Worm (Caenorhabditis elegans): ENCODE measurements around the gene B0564.2.

The B0564.2 gene

DNA sequence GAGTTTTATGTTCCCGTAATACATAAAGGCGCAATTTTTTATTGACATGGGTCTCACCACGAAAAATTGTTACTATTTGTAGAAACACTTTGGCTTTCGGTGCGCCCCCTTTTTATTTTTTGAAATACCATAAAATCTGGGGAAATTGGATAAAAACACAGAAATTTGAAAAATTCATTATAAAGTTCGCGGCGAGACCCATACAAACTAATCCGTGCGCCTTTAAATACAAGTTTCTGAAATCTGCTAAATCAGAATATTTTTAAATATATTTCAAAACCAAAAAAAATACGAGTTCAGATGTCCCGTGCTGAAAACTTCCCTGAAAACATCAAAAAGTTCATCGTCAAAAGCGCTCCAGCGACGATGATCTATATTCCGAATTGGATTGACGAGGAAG is at the start of gene B0564.2:
TSS of gene B0564.2 (plus strand) at position 301 of the 400 bp plus-strand sequence.
- TF ChIP-seq alr-1 (tag; optimal IDR thresholded peaks at IDR 0.05) (no peak), lin-11 (tag; optimal IDR thresholded peaks at IDR 0.05) (no peak), gmeb-1 (tag; optimal IDR thresholded peaks at IDR 0.05) (no peak), R02D3.7 (tag; optimal IDR thresholded peaks at IDR 0.05) (no peak), nhr-25 (tag; optimal IDR thresholded peaks at IDR 0.05) (no peak), nhr-77 (tag; optimal IDR thresholded peaks at IDR 0.05) (no peak), crh-2 (tag; optimal IDR thresholded peaks at IDR 0.05) (no peak), ZK546.5 (tag; optimal IDR thresholded peaks at IDR 0.05) (no peak), unc-62 (GFP tag; optimal IDR thresholded peaks at IDR 0.05) (no peak), snpc-4 (tag; optimal IDR thresholded peaks at IDR 0.05) (no peak), Y55F3AM.14 (GFP tag; optimal IDR thresholded peaks at IDR 0.05) (no peak), F13H6.1 (tag; optimal IDR thresholded peaks at IDR 0.05) (no peak), nhr-12 (tag; optimal IDR thresholded peaks at IDR 0.05) (no peak), ama-1 (optimal IDR thresholded peaks at IDR 0.05) (no peak), peb-1 (tag; optimal IDR thresholded peaks at IDR 0.05) (no peak), lin-13 (GFP tag; optimal IDR thresholded peaks at IDR 0.05) (no peak)

DNA sequence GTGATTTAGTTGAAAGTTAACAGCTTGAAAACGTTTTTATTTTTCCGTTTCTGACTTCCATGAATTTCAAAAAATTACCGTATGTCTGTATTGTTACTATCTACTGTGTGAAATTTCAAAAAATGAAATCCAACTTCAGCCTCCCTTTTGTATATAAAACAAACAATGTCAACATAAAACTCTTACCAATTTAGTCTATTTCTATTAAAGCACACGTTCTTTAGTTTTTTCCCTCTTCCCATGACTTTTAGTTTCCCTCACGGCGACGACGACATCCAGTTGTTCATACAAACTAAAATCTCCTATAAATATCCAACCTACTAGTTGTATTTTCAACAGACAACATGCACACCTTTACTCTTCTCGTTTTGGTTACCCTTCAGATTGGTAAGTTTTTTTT is 48.2 kb upstream of the B0564.2 start, which contains the start of gene scl-3:
TSS of gene scl-3 (plus strand) at position 301 of the 400 bp plus-strand sequence.
- TF ChIP-seq crh-2 (tag; optimal IDR thresholded peaks at IDR 0.05) (no peak), snpc-4 (tag; optimal IDR thresholded peaks at IDR 0.05) (no peak), lin-39 (tag; optimal IDR thresholded peaks at IDR 0.05) (no peak), peb-1 (tag; optimal IDR thresholded peaks at IDR 0.05) (no peak), aly-2 (tag; optimal IDR thresholded peaks at IDR 0.05) (no peak), elt-1 (tag; optimal IDR thresholded peaks at IDR 0.05) (no peak), nhr-237 (tag; optimal IDR thresholded peaks at IDR 0.05) (no peak), unc-62 (GFP tag; optimal IDR thresholded peaks at IDR 0.05) (no peak)

DNA sequence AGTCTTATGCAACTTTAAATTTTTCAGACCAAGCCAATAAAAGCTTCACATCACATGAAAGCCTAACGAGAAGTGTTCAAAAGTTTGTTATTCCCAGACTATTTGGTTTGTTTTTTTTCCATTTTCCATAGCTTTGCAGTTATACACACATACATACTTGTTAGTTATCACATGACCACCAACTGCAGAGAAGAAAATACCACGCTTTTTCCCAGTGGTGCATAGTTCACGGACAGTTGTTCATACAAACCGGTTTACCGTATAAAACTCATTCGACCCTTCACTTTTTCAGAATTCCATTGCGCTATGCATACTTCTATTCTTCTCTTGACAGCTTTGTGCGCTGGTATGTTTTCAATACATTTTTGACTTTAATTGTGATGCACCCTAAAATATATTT is 43.7 kb upstream of the B0564.2 start, which contains the start of gene scl-5:
TSS of gene scl-5 (plus strand) at position 301 of the 400 bp plus-strand sequence.
- TF ChIP-seq sma-9 (GFP tag; optimal IDR thresholded peaks at IDR 0.05) (no peak), sma-9 (tag; optimal IDR thresholded peaks at IDR 0.05) (no peak), Y55F3AM.14 (GFP tag; optimal IDR thresholded peaks at IDR 0.05) (no peak), nhr-25 (tag; optimal IDR thresholded peaks at IDR 0.05) (no peak), egl-27 (tag; optimal IDR thresholded peaks at IDR 0.05) (no peak), nhr-12 (tag; optimal IDR thresholded peaks at IDR 0.05) (no peak), ztf-4 (tag; optimal IDR thresholded peaks at IDR 0.05) (no peak), nhr-23 (tag; optimal IDR thresholded peaks at IDR 0.05) (no peak), peb-1 (tag; optimal IDR thresholded peaks at IDR 0.05) (no peak), unc-62 (GFP tag; optimal IDR thresholded peaks at IDR 0.05) (no peak), ceh-16 (tag; optimal IDR thresholded peaks at IDR 0.05) (no peak), nhr-21 (tag; optimal IDR thresholded peaks at IDR 0.05) (no peak), nhr-11 (tag; optimal IDR thresholded peaks at IDR 0.05) (no peak), sem-4 (tag; optimal IDR thresholded peaks at IDR 0.05) (no peak), unc-55 (GFP tag; optimal IDR thresholded peaks at IDR 0.05) (no peak), dmd-4 (tag; optimal IDR thresholded peaks at IDR 0.05) (no peak)

DNA sequence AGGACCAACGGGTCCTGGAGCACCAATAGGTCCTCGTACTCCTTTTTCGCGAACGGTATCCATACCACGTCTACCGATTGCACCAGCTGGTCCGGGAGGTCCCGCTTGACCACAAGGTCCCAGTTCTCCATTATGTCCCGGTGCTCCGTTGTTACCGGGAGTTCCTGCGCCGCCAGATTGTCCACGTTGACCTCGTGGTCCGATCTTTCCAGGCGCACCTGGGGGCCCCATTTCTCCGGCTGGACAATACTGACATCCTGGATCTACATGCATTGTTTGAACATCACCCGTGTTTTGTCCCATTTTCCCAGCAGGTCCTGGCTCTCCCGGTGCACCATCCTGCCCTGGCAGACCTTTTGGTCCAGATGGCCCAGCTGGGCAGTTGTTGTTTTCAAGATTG is 41.4 kb upstream of the B0564.2 start:
- no peak for TF ChIP-seq skn-1 (tag; optimal IDR thresholded peaks at IDR 0.05)
- no peak for TF ChIP-seq lin-13 (GFP tag; optimal IDR thresholded peaks at IDR 0.05)
- no peak for TF ChIP-seq fos-1 (tag; optimal IDR thresholded peaks at IDR 0.05)
- no peak for TF ChIP-seq ztf-4 (tag; optimal IDR thresholded peaks at IDR 0.05)
- TF ChIP-seq ceh-16 (tag; optimal IDR thresholded peaks at IDR 0.05): no peak
- TF ChIP-seq snpc-4 (tag; optimal IDR thresholded peaks at IDR 0.05): no peak
- no peak for TF ChIP-seq gmeb-1 (tag; optimal IDR thresholded peaks at IDR 0.05)
- TF ChIP-seq sma-3 (GFP tag; optimal IDR thresholded peaks at IDR 0.05): no peak
- TF ChIP-seq elt-3 (tag; optimal IDR thresholded peaks at IDR 0.05): no peak
- TF ChIP-seq nhr-11 (tag; optimal IDR thresholded peaks at IDR 0.05): no peak
- TF ChIP-seq mbf-1 (tag; optimal IDR thresholded peaks at IDR 0.05): no peak
- no peak for TF ChIP-seq C34F6.9 (tag; optimal IDR thresholded peaks at IDR 0.05)
- TF ChIP-seq peb-1 (tag; optimal IDR thresholded peaks at IDR 0.05): no peak
- no peak for TF ChIP-seq ZK546.5 (tag; optimal IDR thresholded peaks at IDR 0.05)
- TF ChIP-seq lsy-2 (tag; optimal IDR thresholded peaks at IDR 0.05): no peak
